Fruit fly (Drosophila melanogaster) whole organism, embryonic: ENCODE results near the gene CG4115.

Source experiments
- B-H1 ChIP-seq: fragments of 200-800 bp; sonication (Bioruptor generic); IDR thresholded peaks from 3 replicates; pipeline ENCODE4 v1.3.6; 2022; ENCODE audit warnings: missing biosample characterization, missing genetic modification characterization
- CG12155 ChIP-seq: fragments of 200-800 bp; sonication (Bioruptor generic); optimal IDR thresholded peaks from 3 replicates; lab custom pipeline; 2016; ENCODE audit warnings: missing biosample characterization, missing genetic modification characterization
- CG12299 ChIP-seq: fragments of 200-800 bp; sonication (Bioruptor generic); optimal IDR thresholded peaks from 2 replicates; lab custom pipeline; 2018; ENCODE audit warnings: missing biosample characterization, mild to moderate bottlenecking, missing genetic modification characterization
- CG12769 ChIP-seq: fragments of 200-800 bp; sonication (Bioruptor generic); optimal IDR thresholded peaks from 2 replicates; lab custom pipeline; 2019; ENCODE audit warnings: missing biosample characterization, mild to moderate bottlenecking, missing genetic modification characterization, moderate library complexity
- CG14667 ChIP-seq: fragments of 200-800 bp; sonication (Bioruptor generic); IDR thresholded peaks from 2 replicates; pipeline ENCODE4 v1.3.6; 2022; ENCODE audit warnings: missing biosample characterization, missing genetic modification characterization
- CG16815 ChIP-seq: fragments of 200-800 bp; sonication (Bioruptor generic); optimal IDR thresholded peaks from 3 replicates; lab custom pipeline; 2017; ENCODE audit warnings: missing biosample characterization, mild to moderate bottlenecking, missing genetic modification characterization
- CG16863 ChIP-seq: fragments of 200-800 bp; sonication (Bioruptor generic); optimal IDR thresholded peaks from 3 replicates; lab custom pipeline; 2016; ENCODE audit warnings: missing biosample characterization, missing genetic modification characterization
- CG3163 ChIP-seq: fragments of 200-800 bp; sonication (Bioruptor generic); optimal IDR thresholded peaks from 3 replicates; lab custom pipeline; 2016; ENCODE audit warnings: missing biosample characterization, missing genetic modification characterization
- CG3281 ChIP-seq: fragments of 200-800 bp; sonication (Bioruptor generic); optimal IDR thresholded peaks from 3 replicates; lab custom pipeline; 2017; ENCODE audit warnings: missing biosample characterization, mild to moderate bottlenecking, missing genetic modification characterization
- CG4854 ChIP-seq: fragments of 200-800 bp; sonication (Bioruptor generic); optimal IDR thresholded peaks from 2 replicates; lab custom pipeline; 2016; ENCODE audit warnings: missing biosample characterization, missing genetic modification characterization, inconsistent platforms
- CG5245 ChIP-seq: fragments of 200-800 bp; sonication (Bioruptor generic); optimal IDR thresholded peaks from 3 replicates; lab custom pipeline; 2016; ENCODE audit warnings: missing biosample characterization, missing genetic modification characterization
- CG6765 ChIP-seq: fragments of 200-800 bp; sonication (Bioruptor generic); optimal IDR thresholded peaks from 3 replicates; lab custom pipeline; 2017; ENCODE audit warnings: missing biosample characterization, mild to moderate bottlenecking, missing genetic modification characterization
- CG7372 ChIP-seq: fragments of 200-800 bp; sonication (Bioruptor generic); IDR thresholded peaks from 2 replicates; pipeline ENCODE4 v1.3.6; 2022; ENCODE audit warnings: missing biosample characterization, missing genetic modification characterization
- CG7987 ChIP-seq: fragments of 200-800 bp; sonication (Bioruptor generic); optimal IDR thresholded peaks from 2 replicates; lab custom pipeline; 2018; ENCODE audit warnings: missing biosample characterization, mild to moderate bottlenecking, missing genetic modification characterization, moderate library complexity
- CTCF ChIP-seq: fragments of 200-800 bp; sonication (Bioruptor generic); optimal IDR thresholded peaks from 2 replicates; lab custom pipeline; 2017; ENCODE audit warnings: missing biosample characterization, mild to moderate bottlenecking, missing genetic modification characterization, moderate library complexity
- Dip2 ChIP-seq: fragments of 200-800 bp; sonication (Bioruptor generic); IDR thresholded peaks from 2 replicates; pipeline ENCODE4 v1.3.6; 2022; ENCODE audit warnings: missing biosample characterization, missing genetic modification characterization
- Dll ChIP-seq: fragments of 200-800 bp; sonication (Bioruptor generic); IDR thresholded peaks from 4 replicates; pipeline ENCODE4 v1.3.6; 2022; ENCODE audit warnings: missing biosample characterization, missing genetic modification characterization; ENCODE audit not compliant: partially characterized antibody
- Drgx ChIP-seq: fragments of 200-800 bp; sonication (Bioruptor generic); IDR thresholded peaks from 2 replicates; pipeline ENCODE4 v1.3.6; 2022; ENCODE audit warnings: missing biosample characterization, missing genetic modification characterization
- E2f1 ChIP-seq: fragments of 200-800 bp; sonication (Bioruptor generic); IDR thresholded peaks from 2 replicates; pipeline ENCODE4 v1.3.6; 2022; ENCODE audit warnings: missing biosample characterization, missing genetic modification characterization
- HLH4C ChIP-seq: fragments of 200-800 bp; sonication (Bioruptor generic); IDR thresholded peaks from 3 replicates; pipeline ENCODE4 v1.3.6; 2022; ENCODE audit warnings: missing biosample characterization, missing genetic modification characterization; ENCODE audit not compliant: partially characterized antibody
- Hmx ChIP-seq: fragments of 200-800 bp; sonication (Bioruptor generic); optimal IDR thresholded peaks from 2 replicates; lab custom pipeline; 2016; ENCODE audit warnings: missing biosample characterization, missing genetic modification characterization
- Hr51 ChIP-seq, 2 experiments: fragments of 200-800 bp; sonication (Bioruptor generic); optimal IDR thresholded peaks; 2 replicates in 1 of 2; 3 replicates in 1 of 2; lab custom pipeline; 2016 to 2018; ENCODE audit warnings: missing biosample characterization in 2 of 2, missing genetic modification characterization in 2 of 2, mild to moderate bottlenecking in 1 of 2, moderate library complexity in 1 of 2
- Hr78 ChIP-seq, 2 experiments: fragments of 200-800 bp in 1 of 2; fragments of >200 bp in 1 of 2; sonication (Bioruptor generic) in 1 of 2; optimal IDR thresholded peaks; 2 replicates each; lab custom pipeline; 2017 to 2019; ENCODE audit warnings: missing biosample characterization in 2 of 2, missing genetic modification characterization in 2 of 2, mild to moderate bottlenecking in 1 of 2, moderate library complexity in 1 of 2
- Jarid2 ChIP-seq: fragments of 200-800 bp; sonication (Bioruptor generic); optimal IDR thresholded peaks from 3 replicates; lab custom pipeline; 2017; ENCODE audit warnings: mild to moderate bottlenecking, missing biosample characterization, missing genetic modification reagents, missing genetic modification characterization
- Nf-YA ChIP-seq: fragments of 200-800 bp; sonication (Bioruptor generic); IDR thresholded peaks from 2 replicates; pipeline ENCODE4 v1.3.6; 2022; ENCODE audit warnings: missing biosample characterization, missing genetic modification characterization
- Oaz ChIP-seq: fragments of 200-800 bp; sonication (Bioruptor generic); IDR thresholded peaks from 2 replicates; pipeline ENCODE4 v1.3.6; 2022; ENCODE audit warnings: missing biosample characterization, missing genetic modification characterization
- Side ChIP-seq: fragments of 200-800 bp; sonication (Bioruptor generic); optimal IDR thresholded peaks from 2 replicates; lab custom pipeline; 2016; ENCODE audit warnings: missing biosample characterization, missing genetic modification characterization
- Spps ChIP-seq: fragments of 200-800 bp; sonication (Bioruptor generic); optimal IDR thresholded peaks from 2 replicates; lab custom pipeline; 2018; ENCODE audit warnings: missing biosample characterization, mild to moderate bottlenecking, missing genetic modification characterization
- Usf ChIP-seq: fragments of 200-800 bp; sonication (Bioruptor generic); optimal IDR thresholded peaks from 2 replicates; lab custom pipeline; 2017; ENCODE audit warnings: missing genotype, missing biosample characterization, missing genetic modification characterization
- Vsx1 ChIP-seq: fragments of 200-800 bp; sonication (Bioruptor generic); optimal IDR thresholded peaks from 2 replicates; lab custom pipeline; 2017; ENCODE audit warnings: missing biosample characterization, mild to moderate bottlenecking, missing genetic modification characterization, missing genetic modification reagents
- ash1 ChIP-seq: fragments of 200-800 bp; sonication (Bioruptor generic); optimal IDR thresholded peaks from 2 replicates; lab custom pipeline; 2018; ENCODE audit warnings: missing biosample characterization, mild to moderate bottlenecking, missing genetic modification characterization
- btn ChIP-seq: fragments of 200-800 bp; sonication (Bioruptor generic); optimal IDR thresholded peaks from 2 replicates; lab custom pipeline; 2016; ENCODE audit warnings: missing biosample characterization, missing genetic modification characterization
- chm ChIP-seq: fragments of 200-800 bp; sonication (Bioruptor generic); IDR thresholded peaks from 2 replicates; pipeline ENCODE4 v1.3.6; 2022; ENCODE audit warnings: missing biosample characterization, missing genetic modification characterization
- croc ChIP-seq: fragments of 200-800 bp; sonication (Bioruptor generic); conservative IDR thresholded peaks from 3 replicates; pipeline ENCODE4 v1.3.6; 2022; ENCODE audit warnings: missing biosample characterization, missing genetic modification characterization
- crp ChIP-seq, 2 experiments: fragments of 200-800 bp; sonication (Bioruptor generic); optimal IDR thresholded peaks; 2 replicates in 1 of 2; 3 replicates in 1 of 2; lab custom pipeline; 2017; ENCODE audit warnings: missing biosample characterization in 2 of 2, missing genetic modification characterization in 2 of 2, mild to moderate bottlenecking in 1 of 2, moderate library complexity in 1 of 2
- dati ChIP-seq: fragments of 200-800 bp; sonication (Bioruptor generic); IDR thresholded peaks from 2 replicates; pipeline ENCODE4 v1.3.6; 2022; ENCODE audit warnings: missing biosample characterization, missing genetic modification characterization
- disco-r ChIP-seq: fragments of 200-800 bp; sonication (Bioruptor generic); optimal IDR thresholded peaks from 2 replicates; lab custom pipeline; 2016; ENCODE audit warnings: missing biosample characterization, missing genetic modification characterization
- dm ChIP-seq: fragments of 200-800 bp; sonication (Bioruptor generic); optimal IDR thresholded peaks from 3 replicates; lab custom pipeline; 2016; ENCODE audit warnings: missing biosample characterization, missing genetic modification characterization
- ems ChIP-seq: fragments of 200-800 bp; sonication (Bioruptor generic); optimal IDR thresholded peaks from 3 replicates; lab custom pipeline; 2016; ENCODE audit warnings: missing biosample characterization, missing genetic modification characterization
- gcm ChIP-seq: fragments of 200-800 bp; sonication (Bioruptor generic); optimal IDR thresholded peaks from 2 replicates; lab custom pipeline; 2019; ENCODE audit warnings: missing biosample characterization, mild to moderate bottlenecking, missing genetic modification characterization, moderate library complexity
- ham ChIP-seq: fragments of 200-800 bp; sonication (Bioruptor generic); IDR thresholded peaks from 2 replicates; pipeline ENCODE4 v1.3.6; 2022; ENCODE audit warnings: missing biosample characterization, missing genetic modification characterization
- hbn ChIP-seq: fragments of 200-800 bp; sonication (Bioruptor generic); IDR thresholded peaks from 2 replicates; pipeline ENCODE4 v1.3.6; 2022; ENCODE audit warnings: missing biosample characterization, missing genetic modification characterization; ENCODE audit not compliant: partially characterized antibody
- jing ChIP-seq: fragments of 200-800 bp; sonication (Bioruptor generic); optimal IDR thresholded peaks from 2 replicates; lab custom pipeline; 2018; ENCODE audit warnings: missing biosample characterization, mild to moderate bottlenecking, missing genetic modification characterization
- oc ChIP-seq: fragments of 200-800 bp; sonication (Bioruptor generic); optimal IDR thresholded peaks from 2 replicates; lab custom pipeline; 2018; ENCODE audit warnings: missing biosample characterization, mild to moderate bottlenecking, missing genetic modification characterization, moderate library complexity
- peb ChIP-seq: fragments of 200-800 bp; sonication (Bioruptor generic); IDR thresholded peaks from 2 replicates; pipeline ENCODE4 v1.3.6; 2022; ENCODE audit warnings: missing biosample characterization, missing genetic modification characterization
- pnt ChIP-seq: fragments of 200-800 bp; sonication (Bioruptor generic); optimal IDR thresholded peaks from 3 replicates; lab custom pipeline; 2016; ENCODE audit warnings: missing biosample characterization, missing genetic modification characterization
- row ChIP-seq: fragments of 200-800 bp; sonication (Bioruptor generic); IDR thresholded peaks from 3 replicates; pipeline ENCODE4 v1.3.6; 2022; ENCODE audit warnings: missing biosample characterization, missing genetic modification characterization
- tap ChIP-seq: fragments of 200-800 bp; optimal IDR thresholded peaks from 3 replicates; lab custom pipeline; 2019; ENCODE audit warnings: missing biosample characterization, mild to moderate bottlenecking, missing genetic modification characterization, moderate library complexity
- tll ChIP-seq, 2 experiments: fragments of 200-800 bp in 1 of 2; fragments of >200 bp in 1 of 2; sonication (Bioruptor generic) in 1 of 2; optimal IDR thresholded peaks; 2 replicates each; lab custom pipeline; 2017 to 2019; ENCODE audit warnings: missing biosample characterization in 2 of 2, missing genetic modification characterization in 2 of 2, mild to moderate bottlenecking in 1 of 2, moderate library complexity in 1 of 2
- tup ChIP-seq: fragments of 200-800 bp; sonication (Bioruptor generic); optimal IDR thresholded peaks from 2 replicates; lab custom pipeline; 2016; ENCODE audit warnings: missing biosample characterization, mild to moderate bottlenecking, missing genetic modification characterization, moderate library complexity
- vvl ChIP-seq: fragments of 200-800 bp; sonication (Bioruptor generic); IDR thresholded peaks from 2 replicates; pipeline ENCODE4 v1.3.6; 2022; ENCODE audit warnings: missing biosample characterization, missing genetic modification characterization
- zfh1 ChIP-seq: fragments of 200-800 bp; sonication (Bioruptor generic); IDR thresholded peaks from 3 replicates; pipeline ENCODE4 v1.3.6; 2022; ENCODE audit warnings: missing biosample characterization, missing genetic modification characterization

CG4115 gene

DNA sequence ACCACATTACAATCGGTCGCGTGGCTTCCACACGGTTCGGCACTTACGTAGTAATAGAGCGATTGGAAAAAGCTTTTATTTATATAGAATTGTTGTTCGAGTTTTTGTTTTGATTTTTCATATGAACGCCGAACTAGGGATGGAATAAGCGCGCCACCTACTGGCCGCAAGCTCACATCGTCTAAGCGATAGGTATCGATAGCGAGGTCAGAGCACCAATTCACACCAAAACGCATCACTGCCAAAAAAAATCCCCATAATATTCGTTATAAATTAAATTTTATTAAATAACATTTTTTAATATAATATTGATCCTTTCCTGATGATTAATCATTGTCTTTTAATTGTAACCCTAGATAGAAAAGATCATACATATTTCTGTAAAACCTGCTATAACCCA lies 9.3 kb upstream of the CG4115 start, which contains the start of gene CG10038 (continued):
- no peak for TF ChIP-seq Hmx (GFP tag; lab: Kevin White, UChicago)
- no peak for TF ChIP-seq Dip2 (GFP tag; lab: Robert Waterston, UW)
- TF ChIP-seq ash1 (GFP tag; lab: Kevin White, UChicago) = no peak
- no peak for TF ChIP-seq CG14667 (GFP tag; lab: Robert Waterston, UW)
- no peak for TF ChIP-seq oc (tag; lab: Kevin White, UChicago)
- no peak for TF ChIP-seq Nf-YA (GFP tag; lab: Robert Waterston, UW)
- no peak for TF ChIP-seq tup
- no peak for TF ChIP-seq croc (GFP tag; lab: Robert Waterston, UW)
- peak; percentile 90 for TF ChIP-seq hbn (GFP tag; lab: Robert Waterston, UW)
- no peak for TF ChIP-seq ems (GFP tag; lab: Kevin White, UChicago)
- no peak for TF ChIP-seq CG16863 (GFP tag; lab: Kevin White, UChicago)
- TF ChIP-seq CTCF = peak; percentile 96
- peak; percentile 43 to 53 for TF ChIP-seq Hr51 (GFP tag; optimal IDR thresholded peaks at IDR 0.05; lab: Kevin White, UChicago)
- TF ChIP-seq Drgx (GFP tag; lab: Robert Waterston, UW) = no peak
- no peak for TF ChIP-seq chm
- no peak for TF ChIP-seq tll (GFP tag; optimal IDR thresholded peaks at IDR 0.05; lab: Kevin White, UChicago)
- peak in 1 of 2 experiments; percentile 23 for TF ChIP-seq crp (GFP tag; optimal IDR thresholded peaks at IDR 0.05; lab: Kevin White, UChicago)
- no peak for TF ChIP-seq CG3163
- TF ChIP-seq Spps (tag; lab: Kevin White, UChicago) = no peak
- no peak for TF ChIP-seq jing (GFP tag; lab: Kevin White, UChicago)
- TF ChIP-seq CG3281 (GFP tag; lab: Kevin White, UChicago) = no peak
- TF ChIP-seq E2f1 (GFP tag; lab: Robert Waterston, UW) = no peak
- TF ChIP-seq tap (tag; lab: Kevin White, UChicago) = no peak
- peak; percentile 91 for TF ChIP-seq HLH4C (GFP tag; lab: Robert Waterston, UW)
- TF ChIP-seq peb (GFP tag; lab: Robert Waterston, UW) = no peak
- TF ChIP-seq ham (GFP tag; lab: Robert Waterston, UW) = no peak
- TF ChIP-seq dm (GFP tag; lab: Kevin White, UChicago) = no peak
- TF ChIP-seq CG12155 (GFP tag; lab: Kevin White, UChicago) = peak; percentile 12
- TF ChIP-seq Usf (GFP tag; lab: Kevin White, UChicago) = no peak
- TF ChIP-seq CG7987 = no peak
- no peak for TF ChIP-seq B-H1 (GFP tag; lab: Robert Waterston, UW)
- no peak for TF ChIP-seq CG6765 (GFP tag; lab: Kevin White, UChicago)
- no peak for TF ChIP-seq disco-r
- TF ChIP-seq CG12299 (tag; lab: Kevin White, UChicago) = no peak
- no peak for TF ChIP-seq zfh1 (GFP tag; lab: Robert Waterston, UW)
- TF ChIP-seq Hr78 (GFP tag; optimal IDR thresholded peaks at IDR 0.05; lab: Kevin White, UChicago) = no peak
- no peak for TF ChIP-seq Vsx1
- peak; percentile 14 for TF ChIP-seq Jarid2
- TF ChIP-seq CG16815 (GFP tag; lab: Kevin White, UChicago) = no peak
- TF ChIP-seq row (GFP tag; lab: Robert Waterston, UW) = peak; percentile 86
- no peak for TF ChIP-seq gcm (GFP tag; lab: Kevin White, UChicago)
- TF ChIP-seq CG5245 (GFP tag; lab: Kevin White, UChicago) = peak; percentile 10
- TF ChIP-seq CG7372 (GFP tag; lab: Robert Waterston, UW) = no peak
- TF ChIP-seq CG12769 (tag; lab: Kevin White, UChicago) = no peak
- TF ChIP-seq Oaz (GFP tag; lab: Robert Waterston, UW) = no peak
- TF ChIP-seq pnt (GFP tag; lab: Kevin White, UChicago) = no peak
- TF ChIP-seq CG4854 (GFP tag; lab: Kevin White, UChicago) = no peak
- peak; percentile 93 for TF ChIP-seq Dll (GFP tag; lab: Robert Waterston, UW)
- no peak for TF ChIP-seq dati (GFP tag; lab: Robert Waterston, UW)
- TF ChIP-seq Side (GFP tag; lab: Kevin White, UChicago) = peak; percentile 15
- TF ChIP-seq btn = no peak
- peak; percentile 55; the same call in 1 of the 2 replicates for TF ChIP-seq vvl
